Worm (Caenorhabditis elegans): ENCODE data around the gene B0395.3.

ce11 chrX:16087842-16088241 lies 47.8 kb upstream of the B0395.3 start:
- TF ChIP-seq lsy-12 (tag; optimal IDR thresholded peaks at IDR 0.05) (no peak), pqm-1 (tag; optimal IDR thresholded peaks at IDR 0.05) (no peak), fkh-2 (tag; optimal IDR thresholded peaks at IDR 0.05) (no peak), fos-1 (tag; optimal IDR thresholded peaks at IDR 0.05) (no peak), nhr-76 (tag; optimal IDR thresholded peaks at IDR 0.05) (no peak), ama-1 (optimal IDR thresholded peaks at IDR 0.05) (no peak), lin-15B (tag; optimal IDR thresholded peaks at IDR 0.05) (no peak), ztf-11 (tag; optimal IDR thresholded peaks at IDR 0.05) (no peak)

All from whole organism, L3 larva.